Fruit fly (Drosophila melanogaster): Measurements from ENCODE around the gene CG7017.

Gene CG7017

DNA sequence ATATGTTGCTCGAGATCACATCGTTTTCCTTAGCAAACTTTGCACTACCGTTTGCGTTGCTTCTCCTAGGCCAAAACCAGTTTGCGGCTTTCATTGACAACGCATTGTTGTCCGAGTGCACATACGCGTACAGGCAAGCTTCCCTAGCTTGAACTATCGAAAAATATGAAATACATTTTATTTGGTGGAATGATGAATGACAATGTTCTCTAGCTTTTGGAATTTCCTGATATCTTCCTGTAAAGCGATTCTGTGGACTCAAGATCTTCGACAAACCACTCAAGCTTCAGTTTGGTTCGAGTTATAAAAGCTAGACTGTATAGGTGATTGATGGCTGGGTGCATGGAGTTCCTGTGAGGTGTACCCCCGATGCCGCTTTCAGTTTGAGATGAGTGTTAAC is 16.0 kb downstream of the CG7017 start (continued):
- TF ChIP-seq bcd (GFP tag; optimal IDR thresholded peaks at IDR 0.05) (peak; percentile 38), CG17359 (tag; optimal IDR thresholded peaks at IDR 0.05) (peak; percentile 75), CG12942 (GFP tag; optimal IDR thresholded peaks at IDR 0.05) (peak; percentile 26), Spps (tag; optimal IDR thresholded peaks at IDR 0.05) (peak; percentile 40), CG15011 (GFP tag; optimal IDR thresholded peaks at IDR 0.05) (no peak), Ravus (GFP tag; IDR thresholded peaks at IDR 0.05) (peak; percentile 38), prd (optimal IDR thresholded peaks at IDR 0.05) (no peak), prd (GFP tag; IDR thresholded peaks at IDR 0.05) (peak; percentile 73; the same call in 2 of the 3 replicates), gsb-n (tag; optimal IDR thresholded peaks at IDR 0.05) (peak; percentile 61), CG3838 (GFP tag; optimal IDR thresholded peaks at IDR 0.05) (no peak), Sox100B (GFP tag; optimal IDR thresholded peaks at IDR 0.05) (peak; percentile 59), Fer2 (tag; optimal IDR thresholded peaks at IDR 0.05) (no peak), dmrt11E (tag; optimal IDR thresholded peaks at IDR 0.05) (peak; percentile 62), ken (GFP tag; IDR thresholded peaks at IDR 0.05) (peak; percentile 74), Awh (GFP tag; IDR thresholded peaks at IDR 0.05) (peak; percentile 58; the same call in 1 of the 2 replicates), Sry-β (GFP tag; optimal IDR thresholded peaks at IDR 0.05) (no peak), CG4707 (GFP tag; optimal IDR thresholded peaks at IDR 0.05) (peak; percentile 41), CG16779 (GFP tag; IDR thresholded peaks at IDR 0.05) (no peak), CG11504 (tag; optimal IDR thresholded peaks at IDR 0.05) (peak; percentile 80), Chrac-16 (GFP tag; optimal IDR thresholded peaks at IDR 0.05) (peak; percentile 2), CG8089 (GFP tag; optimal IDR thresholded peaks at IDR 0.05) (peak; percentile 42), CG8924 (tag; optimal IDR thresholded peaks at IDR 0.05) (peak; percentile 70), CG13287 (GFP tag; IDR thresholded peaks at IDR 0.05; ENCODE audit: partially characterized antibody) (no peak), CG13296 (GFP tag; optimal IDR thresholded peaks at IDR 0.05) (no peak), hth (optimal IDR thresholded peaks at IDR 0.05) (no peak), en (GFP tag; optimal IDR thresholded peaks at IDR 0.05) (no peak), Ssrp (tag; optimal IDR thresholded peaks at IDR 0.05) (peak; percentile 57), lab (GFP tag; optimal IDR thresholded peaks at IDR 0.05) (peak; percentile 67), vvl (GFP tag; IDR thresholded peaks at IDR 0.05) (peak; percentile 80), CG9727 (GFP tag; optimal IDR thresholded peaks at IDR 0.05) (peak; percentile 31), D (optimal IDR thresholded peaks at IDR 0.05) (no peak), D (GFP tag; optimal IDR thresholded peaks at IDR 0.05) (peak; percentile 69), so (GFP tag; IDR thresholded peaks at IDR 0.05) (peak; percentile 64; the same call in 1 of the 3 replicates), CG15269 (tag; optimal IDR thresholded peaks at IDR 0.05) (peak; percentile 54), btn (GFP tag; optimal IDR thresholded peaks at IDR 0.05) (peak; percentile 43), shn (GFP tag; optimal IDR thresholded peaks at IDR 0.05) (peak; percentile 30), CG6813 (GFP tag; optimal IDR thresholded peaks at IDR 0.05) (peak; percentile 53), CG15696 (tag; optimal IDR thresholded peaks at IDR 0.05) (peak; percentile 1), MESR4 (GFP tag; optimal IDR thresholded peaks at IDR 0.05) (no peak), CG2199 (GFP tag; IDR thresholded peaks at IDR 0.05) (no peak), CG11695 (GFP tag; IDR thresholded peaks at IDR 0.05) (0 out of 3 replicates have a peak, but pooled peaks have one; percentile 7), ssp (GFP tag; IDR thresholded peaks at IDR 0.05) (peak; percentile 59), gfzf (GFP tag; optimal IDR thresholded peaks at IDR 0.05) (no peak), Lpt (GFP tag; optimal IDR thresholded peaks at IDR 0.05) (no peak), Fer3 (tag; optimal IDR thresholded peaks at IDR 0.05) (peak; percentile 19), zf30C (GFP tag; optimal IDR thresholded peaks at IDR 0.05) (no peak), CG17912 (GFP tag; optimal IDR thresholded peaks at IDR 0.05) (no peak), lmd (GFP tag; IDR thresholded peaks at IDR 0.05) (peak; percentile 63; the same call in 1 of the 2 replicates), zen (tag; optimal IDR thresholded peaks at IDR 0.05) (no peak), tx (GFP tag; optimal IDR thresholded peaks at IDR 0.05) (no peak), CG7556 (GFP tag; optimal IDR thresholded peaks at IDR 0.05) (peak; percentile 29)

Measured in whole organism, embryonic.